Worm (Caenorhabditis elegans) whole organism, midembryonic: ENCODE measurements around the gene M01H9.5.

Source experiments
- T22C8.4 ChIP-seq: fragments of 200-800 bp; sonication (Bioruptor generic); IDR thresholded peaks from 2 replicates; pipeline ENCODE4 v1.3.6; 2022; ENCODE audit warnings: missing genetic modification characterization, missing compliant biosample characterization
- cog-1 ChIP-seq: sonication (generic microtip); optimal IDR thresholded peaks from 2 replicates; lab custom pipeline; 2016; ENCODE audit warnings: missing genetic modification characterization, missing compliant biosample characterization
- flt-1 ChIP-seq: fragments of 200-800 bp; sonication (Bioruptor generic); IDR thresholded peaks from 2 replicates; pipeline ENCODE4 v1.3.6; 2022; ENCODE audit warnings: missing genetic modification characterization, missing compliant biosample characterization
- klf-2 ChIP-seq: fragments of 200-800 bp; sonication (Bioruptor generic); conservative IDR thresholded peaks from 2 replicates; pipeline ENCODE4 v1.3.6; 2022; ENCODE audit warnings: missing genetic modification reagents, missing genetic modification characterization, missing compliant biosample characterization
- med-1 ChIP-seq: sonication (generic microtip); optimal IDR thresholded peaks from 2 replicates; lab custom pipeline; 2017; ENCODE audit warnings: missing genetic modification characterization, mild to moderate bottlenecking, missing compliant biosample characterization, antibody characterized with exemption, missing genetic modification reagents; ENCODE audit not compliant: insufficient read depth
- ref-1 ChIP-seq: fragments of 200-800 bp; sonication (Bioruptor generic); conservative IDR thresholded peaks from 2 replicates; pipeline ENCODE4 v1.3.6; 2022; ENCODE audit warnings: missing genetic modification reagents, missing genetic modification characterization, missing compliant biosample characterization
- tab-1 ChIP-seq: fragments of 200-800 bp; sonication (Bioruptor generic); IDR thresholded peaks from 2 replicates; pipeline ENCODE4 v1.3.6; 2022; ENCODE audit warnings: missing genetic modification characterization, missing compliant biosample characterization
- ztf-23 ChIP-seq: fragments of 200-800 bp; sonication (Bioruptor generic); IDR thresholded peaks from 2 replicates; pipeline ENCODE4 v1.3.6; 2022; ENCODE audit warnings: missing genetic modification reagents, missing genetic modification characterization, missing compliant biosample characterization
- ztf-29 ChIP-seq: fragments of 200-800 bp; sonication (Bioruptor generic); IDR thresholded peaks from 2 replicates; pipeline ENCODE4 v1.3.6; 2022; ENCODE audit warnings: missing genetic modification reagents, missing genetic modification characterization, missing compliant biosample characterization

The M01H9.5 gene

DNA sequence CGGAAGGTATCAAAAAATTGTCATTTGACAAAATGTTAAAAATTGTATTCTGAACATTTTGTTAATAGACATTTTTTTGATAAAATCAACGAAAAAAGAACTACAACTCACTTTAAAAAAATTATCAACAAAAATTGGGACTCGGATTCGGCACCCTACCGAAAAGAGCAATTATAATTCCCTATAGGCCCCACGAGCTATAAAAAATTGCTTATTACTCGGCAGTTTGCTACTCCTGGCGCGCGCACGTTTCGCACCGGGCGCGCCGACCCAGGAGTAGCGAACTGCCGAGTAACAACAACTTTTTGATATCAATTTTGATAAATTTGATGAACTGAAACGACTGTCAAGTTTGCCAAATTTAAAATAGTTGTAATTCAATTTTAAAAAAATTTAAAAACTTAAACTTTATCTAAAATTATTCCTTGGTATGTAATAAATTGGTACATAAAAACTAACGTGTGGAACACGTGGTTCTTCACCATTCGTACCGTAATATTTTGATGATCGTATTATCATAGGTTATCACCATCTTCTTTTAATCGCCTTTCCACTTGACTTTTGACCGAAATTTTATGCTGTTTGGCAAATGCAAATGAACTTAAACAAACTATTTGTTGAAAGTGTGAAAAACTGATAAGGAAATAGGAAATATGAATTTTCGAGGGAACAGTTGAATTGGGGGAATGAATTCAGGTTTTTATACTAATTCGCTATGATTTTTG is 10.2 kb downstream of the M01H9.5 start:
- no peak for TF ChIP-seq klf-2 (GFP tag; lab: Robert Waterston, UW)
- TF ChIP-seq ztf-29 (GFP tag; lab: Robert Waterston, UW), result no peak
- TF ChIP-seq tab-1 (GFP tag; lab: Robert Waterston, UW), result no peak
- TF ChIP-seq ztf-23, result no peak
- no peak for TF ChIP-seq flt-1 (GFP tag; lab: Robert Waterston, UW)
- TF ChIP-seq T22C8.4 (GFP tag; lab: Robert Waterston, UW), result no peak
- TF ChIP-seq med-1, result no peak
- no peak for TF ChIP-seq ref-1
- no peak for TF ChIP-seq cog-1 (tag; lab: Kevin White, UChicago)

- TF ChIP-seq ref-1 (no peak), tab-1 (GFP tag; lab: Robert Waterston, UW) (no peak), flt-1 (GFP tag; lab: Robert Waterston, UW) (no peak), ztf-29 (GFP tag; lab: Robert Waterston, UW) (no peak), klf-2 (GFP tag; lab: Robert Waterston, UW) (no peak), ztf-23 (no peak), cog-1 (tag; lab: Kevin White, UChicago) (no peak), T22C8.4 (GFP tag; lab: Robert Waterston, UW) (no peak), med-1 (no peak)
Measured at ce11 chrIV:4477009-4477471, 11.8 kb downstream of the M01H9.5 start, which contains the start of gene M01H9.3. M01H9.3 (minus strand) TSS chrIV:4477059.

DNA sequence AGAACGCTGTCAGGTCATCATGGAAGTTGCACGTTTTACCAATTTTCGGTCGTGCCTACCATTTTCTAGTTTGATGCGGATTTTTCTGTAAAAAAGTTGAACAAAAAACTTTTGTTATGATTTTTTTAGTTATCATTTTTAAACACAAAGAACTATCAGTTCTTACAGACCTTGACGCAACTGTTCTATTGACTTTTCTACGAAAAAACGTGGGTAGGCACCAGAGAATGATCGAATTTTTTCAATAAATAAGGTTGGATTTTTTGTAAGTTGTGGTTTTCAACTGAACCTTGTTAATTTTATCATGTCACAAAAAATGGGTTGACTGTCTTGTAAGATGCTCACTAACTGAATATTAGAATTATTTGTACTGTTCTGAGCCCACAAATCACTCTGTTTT is 13.3 kb downstream of the M01H9.5 start:
- TF ChIP-seq T22C8.4 (GFP tag; lab: Robert Waterston, UW) (no peak), ztf-29 (GFP tag; lab: Robert Waterston, UW) (no peak), klf-2 (GFP tag; lab: Robert Waterston, UW) (no peak)

- TF ChIP-seq T22C8.4 (GFP tag; lab: Robert Waterston, UW), result no peak
- TF ChIP-seq flt-1 (GFP tag; lab: Robert Waterston, UW), result no peak
- TF ChIP-seq ref-1, result no peak
- TF ChIP-seq ztf-29 (GFP tag; lab: Robert Waterston, UW), result no peak
- TF ChIP-seq klf-2 (GFP tag; lab: Robert Waterston, UW), result no peak
- no peak for TF ChIP-seq ztf-23
- no peak for TF ChIP-seq tab-1 (GFP tag; lab: Robert Waterston, UW)
- no peak for TF ChIP-seq med-1
- no peak for TF ChIP-seq cog-1 (tag; lab: Kevin White, UChicago)
Measured at ce11 chrIV:4480027-4480426, 14.7 kb downstream of the M01H9.5 start, which contains the start of gene M01H9.10. M01H9.10 (minus strand) TSS chrIV:4480127.

DNA sequence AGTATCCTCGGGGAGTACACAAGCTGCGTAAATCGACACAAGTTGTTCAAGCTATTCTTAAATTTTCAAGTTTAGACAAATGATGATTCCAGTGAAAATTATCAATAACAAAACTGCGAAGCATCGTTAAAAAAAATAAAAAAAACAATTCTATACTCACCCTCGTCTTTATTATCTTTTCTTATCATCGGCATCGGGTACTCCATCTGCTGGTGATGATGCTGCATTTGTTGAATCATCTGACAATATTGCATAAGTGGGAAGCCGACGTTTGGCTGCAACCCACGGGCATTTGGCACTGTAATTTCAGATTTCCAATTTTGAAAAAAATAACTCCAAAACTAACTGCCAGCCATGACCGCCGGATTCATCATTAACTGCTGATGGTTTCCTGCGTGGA is 16.0 kb downstream of the M01H9.5 start:
- TF ChIP-seq cog-1 (tag; lab: Kevin White, UChicago), result no peak
- TF ChIP-seq ztf-29 (GFP tag; lab: Robert Waterston, UW), result no peak
- TF ChIP-seq flt-1 (GFP tag; lab: Robert Waterston, UW), result no peak
- TF ChIP-seq tab-1 (GFP tag; lab: Robert Waterston, UW), result no peak
- TF ChIP-seq ref-1, result no peak
- TF ChIP-seq T22C8.4 (GFP tag; lab: Robert Waterston, UW), result no peak
- no peak for TF ChIP-seq ztf-23
- TF ChIP-seq klf-2 (GFP tag; lab: Robert Waterston, UW), result no peak
- no peak for TF ChIP-seq med-1

- TF ChIP-seq tab-1 (GFP tag; lab: Robert Waterston, UW) (no peak), klf-2 (GFP tag; lab: Robert Waterston, UW) (no peak), med-1 (no peak), cog-1 (tag; lab: Kevin White, UChicago) (no peak), ztf-29 (GFP tag; lab: Robert Waterston, UW) (no peak), ref-1 (no peak), flt-1 (GFP tag; lab: Robert Waterston, UW) (no peak)
Measured at ce11 chrIV:4482531-4482930, 17.2 kb downstream of the M01H9.5 start, which contains the start of gene M01H9.4. M01H9.4 (minus strand) TSS chrIV:4482909.

DNA sequence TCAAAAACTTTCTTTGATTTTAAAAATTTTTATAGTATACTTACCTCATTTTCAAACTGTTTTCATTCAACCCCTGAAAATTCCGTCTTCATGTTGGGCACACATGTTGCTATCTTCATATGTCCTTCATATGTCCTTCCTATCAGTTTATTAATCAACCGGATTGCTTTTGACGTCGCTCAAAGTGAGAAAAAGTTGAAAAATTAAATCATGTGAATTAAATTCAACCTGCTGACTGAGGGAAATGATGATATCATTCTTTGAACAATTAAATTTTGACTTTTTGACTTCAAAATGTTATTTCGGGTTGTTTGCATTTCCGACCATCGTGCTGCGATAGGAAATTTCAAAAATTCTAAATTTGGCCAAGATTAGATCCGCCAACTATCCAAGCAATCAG is 19.3 kb downstream of the M01H9.5 start:
- TF ChIP-seq ztf-29 (GFP tag; lab: Robert Waterston, UW) (no peak), cog-1 (tag; lab: Kevin White, UChicago) (no peak), flt-1 (GFP tag; lab: Robert Waterston, UW) (no peak), ref-1 (no peak), med-1 (no peak), ztf-23 (no peak), klf-2 (GFP tag; lab: Robert Waterston, UW) (no peak), tab-1 (GFP tag; lab: Robert Waterston, UW) (no peak), T22C8.4 (GFP tag; lab: Robert Waterston, UW) (no peak)

DNA sequence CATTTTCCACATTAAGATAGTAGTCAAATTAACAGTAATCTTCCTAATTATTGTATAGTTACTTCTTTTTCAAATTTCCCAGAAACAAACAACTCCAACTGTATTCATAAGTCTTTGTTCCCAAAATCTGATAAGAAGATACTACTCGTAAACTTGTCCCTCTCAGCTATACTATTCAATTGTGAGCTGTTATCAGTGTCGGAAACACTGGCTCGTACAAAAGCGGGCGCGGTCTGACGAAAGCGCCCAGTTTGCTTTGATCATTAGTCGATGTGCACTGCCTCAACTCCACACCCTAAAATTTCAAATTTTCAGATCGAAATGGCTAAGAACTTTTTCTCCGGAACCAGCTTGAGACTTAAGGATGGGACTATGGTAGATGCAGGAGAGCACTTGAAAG is 21.5 kb downstream of the M01H9.5 start, which contains the start of gene trx-3:
TSS of gene trx-3 (plus strand) at position 291 of the 400 bp plus-strand sequence.
- TF ChIP-seq ref-1 (no peak), med-1 (no peak), klf-2 (GFP tag; lab: Robert Waterston, UW) (no peak)

ce11 chrIV:4490148-4490652 is 24.9 kb downstream of the M01H9.5 start, which contains the start of gene ZK180.7:
ZK180.7 (plus strand) TSS chrIV:4490542.
- TF ChIP-seq cog-1 (tag; lab: Kevin White, UChicago) (no peak), T22C8.4 (GFP tag; lab: Robert Waterston, UW) (no peak), ztf-23 (no peak), med-1 (no peak), tab-1 (GFP tag; lab: Robert Waterston, UW) (no peak), klf-2 (GFP tag; lab: Robert Waterston, UW) (no peak), flt-1 (GFP tag; lab: Robert Waterston, UW) (no peak), ref-1 (no peak), ztf-29 (GFP tag; lab: Robert Waterston, UW) (no peak)

DNA sequence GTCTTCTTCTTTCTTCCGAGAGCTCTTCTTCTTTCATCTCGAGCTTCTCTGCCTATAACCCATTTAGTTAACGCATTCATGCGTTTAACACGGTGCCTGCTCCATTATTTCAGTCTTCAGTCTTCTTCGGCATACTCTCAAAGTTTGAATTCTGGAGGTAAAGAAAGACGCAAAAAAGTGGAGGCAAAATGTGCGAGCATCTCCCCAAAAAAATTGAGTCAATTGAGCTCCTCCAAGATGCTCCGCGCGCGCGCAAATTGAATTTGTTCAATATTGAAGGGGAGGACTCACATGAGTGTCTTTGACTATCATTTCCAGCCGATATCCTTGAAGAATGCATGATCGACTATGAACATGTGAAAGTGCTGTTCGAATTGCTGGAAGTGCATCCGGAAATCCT is 39.8 kb downstream of the M01H9.5 start:
- TF ChIP-seq ref-1 (no peak), flt-1 (GFP tag; lab: Robert Waterston, UW) (no peak)
